Worm (Caenorhabditis elegans): ENCODE results near the gene rps-5.
"Not testable (repeated sequence)": the region's sequence is repeated elsewhere in the genome, so short reads cannot be mapped to it uniquely, and the experiment has no call there.

DNA sequence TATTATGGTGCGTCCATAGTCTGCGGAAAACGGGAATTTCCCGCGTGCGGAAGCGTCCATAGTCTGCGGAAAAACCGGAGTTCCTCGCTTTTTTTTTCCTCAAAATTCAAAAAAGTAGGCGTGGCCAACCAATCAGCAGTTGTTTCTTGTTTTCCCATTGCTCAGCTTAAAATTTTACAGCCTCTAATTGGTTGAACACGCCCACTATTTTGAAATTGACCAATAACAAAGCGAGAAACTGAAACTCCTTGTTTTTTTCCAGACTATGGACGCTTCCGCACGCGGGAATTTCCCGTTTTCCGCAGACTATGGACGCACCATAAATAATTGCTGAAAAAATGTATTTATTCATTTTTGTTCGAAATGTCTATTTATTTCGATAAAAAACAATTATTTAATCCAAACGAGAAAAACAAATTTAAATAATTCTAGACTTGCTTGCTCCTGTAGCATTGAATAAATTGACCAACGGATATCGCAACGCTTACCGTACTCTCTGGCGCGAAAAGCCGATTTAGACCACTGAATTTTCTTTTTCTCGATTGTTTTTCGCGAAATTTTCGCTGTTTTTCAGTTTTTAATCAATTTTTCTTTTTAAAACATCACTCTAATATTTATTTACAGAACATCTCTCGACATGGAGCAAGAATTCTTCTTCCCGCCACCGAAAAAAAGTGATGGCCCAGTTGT, 43.7 kb upstream of the rps-5 start, which contains the start of gene C08F8.3:
- not testable (repeated sequence) for TF ChIP-seq W03F9.2, dao-5 (tag; optimal IDR thresholded peaks at IDR 0.05)
